Fruit fly (Drosophila melanogaster) whole organism, wandering third instar larva: ENCODE measurements around the gene Pax.
A peak's percentile ranks its signal among the peaks of the same experiment; 100 is the strongest.

Experiments used
- Myc ChIP-seq: fragments of >200 bp; optimal IDR thresholded peaks from 2 replicates; lab custom pipeline; 2017
- fru ChIP-seq: fragments of 200-800 bp; sonication (Bioruptor generic); optimal IDR thresholded peaks from 3 replicates; lab custom pipeline; 2016; ENCODE audit warnings: missing biosample characterization, mild to moderate bottlenecking, missing genetic modification characterization
- tai ChIP-seq: sonication (Bioruptor generic); optimal IDR thresholded peaks from 2 replicates; lab custom pipeline; 2016; ENCODE audit warnings: missing biosample characterization, missing genetic modification characterization

DNA sequence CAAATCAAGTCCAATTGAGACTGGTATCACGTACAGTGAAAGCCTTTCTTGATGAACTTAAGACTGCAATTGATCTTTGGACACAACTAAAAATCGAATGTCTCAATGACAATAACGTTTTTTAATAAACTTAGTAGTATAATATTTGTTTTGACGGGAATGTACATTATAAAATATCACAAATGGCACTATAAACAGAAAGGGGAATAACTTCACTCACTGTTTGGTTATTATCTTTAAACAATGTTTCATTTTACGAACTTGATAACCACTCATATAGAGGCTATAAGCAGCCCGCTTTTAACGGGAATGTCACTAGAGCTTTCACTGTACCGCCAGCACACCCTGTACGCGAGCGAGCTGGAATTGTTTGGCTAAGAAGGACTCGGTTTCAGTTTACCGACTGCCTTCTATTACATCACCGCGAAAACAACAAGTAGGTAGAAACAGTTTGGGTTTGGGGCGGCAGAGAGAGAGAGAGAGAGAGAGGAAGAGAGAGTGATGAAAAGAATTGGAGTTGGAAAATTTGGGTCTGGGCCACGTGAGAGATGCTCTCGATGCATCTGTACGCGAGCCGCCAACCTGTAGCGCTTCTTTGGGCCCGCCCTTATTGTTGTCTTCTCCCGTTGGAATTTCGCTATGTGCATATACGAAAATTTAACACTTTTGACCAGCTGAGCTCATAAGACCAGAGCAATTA is 28.6 kb downstream of the Pax start:
- no peak for TF ChIP-seq Myc (lab: Kevin White, UChicago)
- TF ChIP-seq fru (GFP tag; lab: Kevin White, UChicago): peak; percentile 75
- TF ChIP-seq tai (GFP tag; lab: Kevin White, UChicago): peak; percentile 53
